Fruit fly (Drosophila melanogaster): ENCODE data around the gene Gr89a.

Gene Gr89a

DNA sequence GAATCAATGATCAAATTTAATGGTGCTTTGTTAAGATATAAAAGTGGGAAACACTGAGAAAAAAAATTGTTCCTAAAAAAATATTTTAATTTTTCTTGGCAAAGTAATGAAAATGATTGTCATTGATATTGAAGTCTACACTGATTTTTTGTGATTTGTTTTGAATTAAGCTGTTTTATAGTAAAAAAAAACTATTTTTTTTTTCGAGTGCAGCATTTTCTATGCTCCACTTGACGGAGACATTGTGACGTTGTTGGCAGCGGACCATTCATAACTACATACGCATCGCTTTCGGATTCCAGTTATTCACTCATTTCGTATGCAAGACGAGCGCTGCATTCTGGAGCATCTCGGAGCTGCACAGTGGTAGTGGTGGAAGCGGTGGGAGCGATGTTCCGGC is 25.4 kb upstream of the Gr89a start:
- TF ChIP-seq CG3919 (GFP tag; optimal IDR thresholded peaks at IDR 0.05), result peak; percentile 82
- peak; percentile 56 for TF ChIP-seq Hr39 (GFP tag; optimal IDR thresholded peaks at IDR 0.05)
- TF ChIP-seq Met (GFP tag; optimal IDR thresholded peaks at IDR 0.05), result peak; percentile 78
- TF ChIP-seq Ets21C (GFP tag; optimal IDR thresholded peaks at IDR 0.05), result peak; percentile 48
- TF ChIP-seq OdsH (GFP tag; optimal IDR thresholded peaks at IDR 0.05), result peak; percentile 59
- TF ChIP-seq fd85E (GFP tag; optimal IDR thresholded peaks at IDR 0.05), result peak; percentile 71
- peak; percentile 92 for TF ChIP-seq CG8119 (GFP tag; IDR thresholded peaks at IDR 0.05)
- peak; percentile 73 for TF ChIP-seq spab (GFP tag; optimal IDR thresholded peaks at IDR 0.05)
- peak; percentile 59 for TF ChIP-seq CG6276 (GFP tag; optimal IDR thresholded peaks at IDR 0.05)
- peak in 1 of 2 experiments; percentile 66 for TF ChIP-seq salr (GFP tag; optimal IDR thresholded peaks at IDR 0.05)
- peak; percentile 69 for TF ChIP-seq Gug (GFP tag; IDR thresholded peaks at IDR 0.05)
- peak; percentile 14 for TF ChIP-seq dac (GFP tag; optimal IDR thresholded peaks at IDR 0.05)
- TF ChIP-seq CG34406 (GFP tag; optimal IDR thresholded peaks at IDR 0.05), result peak; percentile 55
- TF ChIP-seq CG10669 (GFP tag; optimal IDR thresholded peaks at IDR 0.05), result peak; percentile 81
- TF ChIP-seq Eip75B (GFP tag; optimal IDR thresholded peaks at IDR 0.05), result peak; percentile 81
- no peak for TF ChIP-seq Sox15 (GFP tag; optimal IDR thresholded peaks at IDR 0.05)
- no peak for TF ChIP-seq Eip93F (GFP tag; optimal IDR thresholded peaks at IDR 0.05)
- peak; percentile 57 for TF ChIP-seq net (GFP tag; optimal IDR thresholded peaks at IDR 0.05)
- no peak for TF ChIP-seq CG6854 (GFP tag; optimal IDR thresholded peaks at IDR 0.05)
- peak; percentile 31 for TF ChIP-seq Sox102F (GFP tag; optimal IDR thresholded peaks at IDR 0.05)
- TF ChIP-seq Sox14 (GFP tag; optimal IDR thresholded peaks at IDR 0.05), result peak; percentile 5
- TF ChIP-seq CG10631 (GFP tag; optimal IDR thresholded peaks at IDR 0.05), result peak; percentile 75
- peak; percentile 59 for TF ChIP-seq CG8632 (GFP tag; optimal IDR thresholded peaks at IDR 0.05)
- peak; percentile 40 for TF ChIP-seq CG16779 (tag; optimal IDR thresholded peaks at IDR 0.05)
- TF ChIP-seq Lpt (GFP tag; optimal IDR thresholded peaks at IDR 0.05), result peak; percentile 94
- TF ChIP-seq dsx (GFP tag; optimal IDR thresholded peaks at IDR 0.05; ENCODE audit: poor library complexity, severe bottlenecking), result peak; percentile 83
- TF ChIP-seq CG1621 (tag; optimal IDR thresholded peaks at IDR 0.05), result no peak
- peak; percentile 53 for TF ChIP-seq Blimp-1 (GFP tag; optimal IDR thresholded peaks at IDR 0.05)
- peak; percentile 74 for TF ChIP-seq cyc (GFP tag; optimal IDR thresholded peaks at IDR 0.05)
- TF ChIP-seq Hr38 (GFP tag; optimal IDR thresholded peaks at IDR 0.05), result no peak
- peak; percentile 28 for TF ChIP-seq CG7368 (GFP tag; optimal IDR thresholded peaks at IDR 0.05)
- TF ChIP-seq ss (GFP tag; optimal IDR thresholded peaks at IDR 0.05), result peak; percentile 10 to 82
- TF ChIP-seq Smox (GFP tag; optimal IDR thresholded peaks at IDR 0.05), result peak; percentile 49
- peak; percentile 72 for TF ChIP-seq Hr4 (GFP tag; optimal IDR thresholded peaks at IDR 0.05)
- peak; percentile 87 for TF ChIP-seq eg (GFP tag; IDR thresholded peaks at IDR 0.05)
- peak; percentile 66 for TF ChIP-seq pdm3 (GFP tag; optimal IDR thresholded peaks at IDR 0.05)
- TF ChIP-seq CG11902 (GFP tag; optimal IDR thresholded peaks at IDR 0.05), result peak; percentile 59
- TF ChIP-seq CG4318 (GFP tag; optimal IDR thresholded peaks at IDR 0.05), result peak; percentile 48
- peak; percentile 92 for TF ChIP-seq Ets96B (tag; optimal IDR thresholded peaks at IDR 0.05)
- TF ChIP-seq CG11762 (GFP tag; optimal IDR thresholded peaks at IDR 0.05; ENCODE audit: insufficient read depth), result peak; percentile 84
- peak; percentile 90 for TF ChIP-seq CG15336 (GFP tag; IDR thresholded peaks at IDR 0.05)
- TF ChIP-seq CG8319 (GFP tag; optimal IDR thresholded peaks at IDR 0.05), result peak; percentile 9
- peak; percentile 78 for TF ChIP-seq topi (GFP tag; optimal IDR thresholded peaks at IDR 0.05)
- TF ChIP-seq CG6792 (GFP tag; optimal IDR thresholded peaks at IDR 0.05), result peak; percentile 66
- TF ChIP-seq CG6163 (GFP tag; IDR thresholded peaks at IDR 0.05), result peak; percentile 94
- TF ChIP-seq achi (GFP tag; optimal IDR thresholded peaks at IDR 0.05), result peak; percentile 68
- TF ChIP-seq esn (GFP tag; optimal IDR thresholded peaks at IDR 0.05), result peak; percentile 70
- peak; percentile 83 for TF ChIP-seq CG3032 (tag; optimal IDR thresholded peaks at IDR 0.05)
- no peak for TF ChIP-seq CG9139 (GFP tag; optimal IDR thresholded peaks at IDR 0.05)
- TF ChIP-seq vri (GFP tag; optimal IDR thresholded peaks at IDR 0.05), result no peak
- TF ChIP-seq fd59A (GFP tag; optimal IDR thresholded peaks at IDR 0.05), result no peak
- TF ChIP-seq CG31627 (GFP tag; optimal IDR thresholded peaks at IDR 0.05), result peak; percentile 36
